Worm (Caenorhabditis elegans): ENCODE data around the gene atgl-1.

The atgl-1 gene

ce11 chrIII:6389533-6389932 is 29.7 kb downstream of the atgl-1 start, which contains the start of gene C16A3.2:
Gene C16A3.2, plus strand, starts transcription at chrIII:6389833.
- TF ChIP-seq B0310.2 (tag; optimal IDR thresholded peaks at IDR 0.05) = no peak

ce11 chrIII:6382987-6383602 is 36.2 kb downstream of the atgl-1 start, which contains the start of gene let-716:
Gene let-716, plus strand, starts transcription at chrIII:6383552.
- TF ChIP-seq tbx-37 (GFP tag; conservative IDR thresholded peaks at IDR 0.05) (no peak), sea-1 (GFP tag; conservative IDR thresholded peaks at IDR 0.05) (no peak), ama-1 (optimal IDR thresholded peaks at IDR 0.05) (peak; percentile 15)

- no peak for TF ChIP-seq hmg-4 (GFP tag; optimal IDR thresholded peaks at IDR 0.05)
- peak; percentile 91 for TF ChIP-seq ama-1 (optimal IDR thresholded peaks at IDR 0.05)
- TF ChIP-seq ets-7 (tag; optimal IDR thresholded peaks at IDR 0.05) = no peak
These were observed 37.5 kb downstream of the atgl-1 start, which contains the start of gene znf-622 for ce11 chrIII:6381584-6382391. Gene znf-622, plus strand, starts transcription at chrIII:6381634.

ce11 chrIII:6380472-6380871 is 38.8 kb downstream of the atgl-1 start, which contains the start of gene C16A3.5:
Gene C16A3.5, plus strand, starts transcription at chrIII:6380772.
- TF ChIP-seq sea-1 (GFP tag; conservative IDR thresholded peaks at IDR 0.05) (no peak), hnd-1 (tag; optimal IDR thresholded peaks at IDR 0.05) (no peak), aly-1 (tag; optimal IDR thresholded peaks at IDR 0.05) (no peak), ceh-36 (tag; optimal IDR thresholded peaks at IDR 0.05) (no peak), hmbx-1 (tag; optimal IDR thresholded peaks at IDR 0.05) (no peak), tra-4 (tag; optimal IDR thresholded peaks at IDR 0.05) (no peak), F13C5.2 (tag; optimal IDR thresholded peaks at IDR 0.05) (no peak), tbx-11 (GFP tag; IDR thresholded peaks at IDR 0.05) (no peak), pes-1 (GFP tag; IDR thresholded peaks at IDR 0.05) (no peak), ama-1 (optimal IDR thresholded peaks at IDR 0.05) (no peak), ceh-13 (GFP tag; optimal IDR thresholded peaks at IDR 0.05) (no peak), hmg-4 (GFP tag; optimal IDR thresholded peaks at IDR 0.05) (no peak), B0310.2 (tag; optimal IDR thresholded peaks at IDR 0.05) (no peak), tbx-37 (GFP tag; conservative IDR thresholded peaks at IDR 0.05) (no peak), flt-1 (GFP tag; IDR thresholded peaks at IDR 0.05) (no peak), ets-7 (tag; optimal IDR thresholded peaks at IDR 0.05) (no peak), scrt-1 (GFP tag; IDR thresholded peaks at IDR 0.05) (no peak)

- TF ChIP-seq scrt-1 (GFP tag; IDR thresholded peaks at IDR 0.05) (no peak), hmg-4 (GFP tag; optimal IDR thresholded peaks at IDR 0.05) (no peak), ets-7 (tag; optimal IDR thresholded peaks at IDR 0.05) (no peak), hmbx-1 (tag; optimal IDR thresholded peaks at IDR 0.05) (no peak), sea-1 (GFP tag; conservative IDR thresholded peaks at IDR 0.05) (no peak), ama-1 (optimal IDR thresholded peaks at IDR 0.05) (peak; percentile 82), F13C5.2 (tag; optimal IDR thresholded peaks at IDR 0.05) (peak; percentile 9), ceh-13 (GFP tag; optimal IDR thresholded peaks at IDR 0.05) (no peak), tra-4 (tag; optimal IDR thresholded peaks at IDR 0.05) (no peak)
These were observed 40.1 kb downstream of the atgl-1 start, which contains the start of gene C16A3.6 for ce11 chrIII:6379129-6379528. Gene C16A3.6, plus strand, starts transcription at chrIII:6379212.

- TF ChIP-seq hmbx-1 (tag; optimal IDR thresholded peaks at IDR 0.05) = no peak
- TF ChIP-seq F13C5.2 (tag; optimal IDR thresholded peaks at IDR 0.05) = peak; percentile 24
These were observed 44.3 kb downstream of the atgl-1 start, which contains the start of the genes rps-13 and nfx-1 for ce11 chrIII:6374947-6375415. Gene rps-13, minus strand, starts transcription at chrIII:6374997. Gene nfx-1, plus strand, starts transcription at chrIII:6375379.

ce11 chrIII:6373850-6374474 is 45.3 kb downstream of the atgl-1 start:
- TF ChIP-seq aly-1 (tag; optimal IDR thresholded peaks at IDR 0.05) = no peak
- no peak for TF ChIP-seq sea-1 (GFP tag; conservative IDR thresholded peaks at IDR 0.05)
- no peak for TF ChIP-seq B0310.2 (tag; optimal IDR thresholded peaks at IDR 0.05)
- TF ChIP-seq hnd-1 (tag; optimal IDR thresholded peaks at IDR 0.05) = no peak
- TF ChIP-seq ceh-36 (tag; optimal IDR thresholded peaks at IDR 0.05) = no peak
- no peak for TF ChIP-seq scrt-1 (GFP tag; IDR thresholded peaks at IDR 0.05)
- TF ChIP-seq flt-1 (GFP tag; IDR thresholded peaks at IDR 0.05) = no peak
- no peak for TF ChIP-seq ceh-13 (GFP tag; optimal IDR thresholded peaks at IDR 0.05)
- TF ChIP-seq F13C5.2 (tag; optimal IDR thresholded peaks at IDR 0.05) = no peak
- no peak for TF ChIP-seq tra-4 (tag; optimal IDR thresholded peaks at IDR 0.05)
- no peak for TF ChIP-seq hmg-4 (GFP tag; optimal IDR thresholded peaks at IDR 0.05)
- no peak for TF ChIP-seq ets-7 (tag; optimal IDR thresholded peaks at IDR 0.05)
- TF ChIP-seq ama-1 (optimal IDR thresholded peaks at IDR 0.05) = no peak
- TF ChIP-seq pes-1 (GFP tag; IDR thresholded peaks at IDR 0.05) = no peak
- TF ChIP-seq hmbx-1 (tag; optimal IDR thresholded peaks at IDR 0.05) = no peak
- TF ChIP-seq tbx-37 (GFP tag; conservative IDR thresholded peaks at IDR 0.05) = no peak
- TF ChIP-seq tbx-11 (GFP tag; IDR thresholded peaks at IDR 0.05) = no peak

ce11 chrIII:6368524-6368923 is 50.7 kb downstream of the atgl-1 start:
- TF ChIP-seq tra-4 (tag; optimal IDR thresholded peaks at IDR 0.05) = no peak
- no peak for TF ChIP-seq flt-1 (GFP tag; IDR thresholded peaks at IDR 0.05)
- no peak for TF ChIP-seq ets-7 (tag; optimal IDR thresholded peaks at IDR 0.05)
- TF ChIP-seq ama-1 (optimal IDR thresholded peaks at IDR 0.05) = no peak
- no peak for TF ChIP-seq pes-1 (GFP tag; IDR thresholded peaks at IDR 0.05)
- no peak for TF ChIP-seq hnd-1 (tag; optimal IDR thresholded peaks at IDR 0.05)
- no peak for TF ChIP-seq sea-1 (GFP tag; conservative IDR thresholded peaks at IDR 0.05)
- no peak for TF ChIP-seq ceh-36 (tag; optimal IDR thresholded peaks at IDR 0.05)
- TF ChIP-seq F13C5.2 (tag; optimal IDR thresholded peaks at IDR 0.05) = no peak
- no peak for TF ChIP-seq B0310.2 (tag; optimal IDR thresholded peaks at IDR 0.05)
- no peak for TF ChIP-seq scrt-1 (GFP tag; IDR thresholded peaks at IDR 0.05)
- no peak for TF ChIP-seq hmg-4 (GFP tag; optimal IDR thresholded peaks at IDR 0.05)
- TF ChIP-seq hmbx-1 (tag; optimal IDR thresholded peaks at IDR 0.05) = no peak

Measured in whole organism, early embryonic.